Worm (Caenorhabditis elegans): ENCODE results near the gene srsx-32.

Gene srsx-32

DNA sequence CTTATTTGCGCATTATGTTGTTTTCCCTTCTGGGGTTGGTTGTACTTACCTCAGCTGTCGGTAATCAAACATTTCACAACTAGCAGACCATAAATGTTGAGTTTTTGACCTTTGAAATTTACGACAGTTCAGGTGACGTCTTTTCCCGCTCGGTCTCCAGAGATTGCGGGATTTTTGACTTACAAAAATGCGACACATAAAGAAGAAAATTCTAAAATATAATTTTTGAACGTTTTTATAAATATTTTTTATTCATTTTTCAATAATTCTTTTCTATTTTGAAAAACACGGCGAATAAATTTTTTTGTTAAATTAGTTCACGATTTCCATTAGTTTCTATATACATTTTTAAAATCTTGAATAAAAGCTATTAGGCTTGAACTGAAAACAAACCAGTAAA lies 34.3 kb upstream of the srsx-32 start, which contains the start of gene nhr-161 (continued):
- no peak for TF ChIP-seq nhr-25 (tag; optimal IDR thresholded peaks at IDR 0.05; ENCODE audit: borderline replicate concordance, insufficient read depth)

DNA sequence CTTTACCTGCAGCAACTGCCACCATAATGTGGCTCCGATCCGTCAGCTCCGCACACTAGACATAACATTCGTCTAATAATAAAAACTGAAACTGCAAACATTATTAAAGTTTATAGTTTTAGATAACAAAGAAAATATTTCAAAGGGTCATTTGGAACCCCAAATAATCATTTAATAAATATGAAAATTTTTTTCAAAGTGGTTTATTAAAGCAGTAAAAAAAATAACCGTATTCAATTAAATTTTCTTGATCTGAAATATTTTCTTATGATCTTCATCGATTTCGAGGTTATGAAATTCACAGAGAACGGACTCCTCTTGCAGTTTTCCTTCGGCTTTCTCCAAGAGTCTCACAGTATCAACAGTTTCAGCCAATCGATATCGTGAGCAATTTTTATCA lies 31.2 kb upstream of the srsx-32 start, which contains the start of gene nhr-163:
nhr-163 (minus strand) TSS at position 101 of the 400 bp plus-strand sequence.
- TF ChIP-seq cey-2 (tag; optimal IDR thresholded peaks at IDR 0.05; ENCODE audit: borderline replicate concordance, insufficient read depth) (no peak), zfp-3 (GFP tag; conservative IDR thresholded peaks at IDR 0.05) (no peak), daf-8 (GFP tag; IDR thresholded peaks at IDR 0.05) (no peak), madf-9 (GFP tag; conservative IDR thresholded peaks at IDR 0.05) (no peak), snpc-4 (tag; optimal IDR thresholded peaks at IDR 0.05) (no peak), hlh-11 (tag; optimal IDR thresholded peaks at IDR 0.05) (no peak), mdl-1 (tag; optimal IDR thresholded peaks at IDR 0.05) (no peak), T20F7.1 (GFP tag; optimal IDR thresholded peaks at IDR 0.05) (no peak), aly-2 (tag; optimal IDR thresholded peaks at IDR 0.05) (no peak), lin-15B (tag; optimal IDR thresholded peaks at IDR 0.05) (no peak), lsy-2 (tag; optimal IDR thresholded peaks at IDR 0.05) (no peak), sdz-12 (GFP tag; optimal IDR thresholded peaks at IDR 0.05) (no peak), spr-3 (GFP tag; optimal IDR thresholded peaks at IDR 0.05) (no peak), fkh-10 (GFP tag; optimal IDR thresholded peaks at IDR 0.05) (no peak), zip-2 (tag; optimal IDR thresholded peaks at IDR 0.05) (no peak), skn-1 (tag; optimal IDR thresholded peaks at IDR 0.05) (no peak)

DNA sequence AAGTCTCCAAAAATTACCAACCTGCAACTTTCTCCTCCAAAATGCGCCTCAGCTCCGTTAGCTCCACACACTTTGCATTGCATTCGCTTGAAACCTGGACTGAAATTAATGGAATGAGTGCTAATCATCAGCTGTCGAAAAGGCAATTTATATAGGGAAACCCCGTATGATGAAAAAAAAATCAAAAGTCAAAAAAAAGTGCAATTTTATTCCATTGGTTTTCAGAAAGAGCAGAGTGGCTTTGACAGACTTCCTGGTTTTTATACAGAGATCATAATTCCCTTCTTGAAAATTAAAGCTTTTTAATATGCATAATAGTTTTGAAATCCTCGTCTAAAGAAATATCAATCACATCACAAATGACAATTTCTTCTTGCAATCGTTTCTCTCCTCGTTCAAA lies 29.5 kb upstream of the srsx-32 start, which contains the start of gene nhr-139:
nhr-139 (minus strand) TSS at position 101 of the 400 bp plus-strand sequence.
- TF ChIP-seq ceh-20 (GFP tag; IDR thresholded peaks at IDR 0.05) = no peak
- TF ChIP-seq daf-12 (tag; optimal IDR thresholded peaks at IDR 0.05) = no peak
- TF ChIP-seq attf-4 (tag; optimal IDR thresholded peaks at IDR 0.05) = no peak
- no peak for TF ChIP-seq ama-1 (optimal IDR thresholded peaks at IDR 0.05)
- no peak for TF ChIP-seq ceh-44 (GFP tag; IDR thresholded peaks at IDR 0.05)
- TF ChIP-seq aha-1 (tag) = no peak
- TF ChIP-seq dmd-8 (GFP tag; IDR thresholded peaks at IDR 0.05) = no peak
- no peak for TF ChIP-seq nhr-25 (tag; optimal IDR thresholded peaks at IDR 0.05; ENCODE audit: borderline replicate concordance, insufficient read depth)
- TF ChIP-seq madf-9 (GFP tag; conservative IDR thresholded peaks at IDR 0.05) = no peak
- no peak for TF ChIP-seq spr-3 (GFP tag; optimal IDR thresholded peaks at IDR 0.05)
- no peak for TF ChIP-seq daf-16 (GFP tag; optimal IDR thresholded peaks at IDR 0.05)
- no peak for TF ChIP-seq daf-16 (tag; optimal IDR thresholded peaks at IDR 0.05)
- no peak for TF ChIP-seq rbr-2 (tag; optimal IDR thresholded peaks at IDR 0.05)
- TF ChIP-seq ztf-11 (tag; optimal IDR thresholded peaks at IDR 0.05) = no peak
- TF ChIP-seq set-16 (GFP tag; IDR thresholded peaks at IDR 0.05) = no peak
- no peak for TF ChIP-seq nhr-102 (tag; optimal IDR thresholded peaks at IDR 0.05)
- no peak for TF ChIP-seq zfp-2 (tag; optimal IDR thresholded peaks at IDR 0.05)
- TF ChIP-seq unc-130 (GFP tag; optimal IDR thresholded peaks at IDR 0.05) = no peak
- TF ChIP-seq nhr-28 (tag; optimal IDR thresholded peaks at IDR 0.05) = no peak
- TF ChIP-seq nhr-237 (tag; optimal IDR thresholded peaks at IDR 0.05) = no peak
- TF ChIP-seq ceh-32 (tag; optimal IDR thresholded peaks at IDR 0.05; ENCODE audit: poor library complexity) = no peak

DNA sequence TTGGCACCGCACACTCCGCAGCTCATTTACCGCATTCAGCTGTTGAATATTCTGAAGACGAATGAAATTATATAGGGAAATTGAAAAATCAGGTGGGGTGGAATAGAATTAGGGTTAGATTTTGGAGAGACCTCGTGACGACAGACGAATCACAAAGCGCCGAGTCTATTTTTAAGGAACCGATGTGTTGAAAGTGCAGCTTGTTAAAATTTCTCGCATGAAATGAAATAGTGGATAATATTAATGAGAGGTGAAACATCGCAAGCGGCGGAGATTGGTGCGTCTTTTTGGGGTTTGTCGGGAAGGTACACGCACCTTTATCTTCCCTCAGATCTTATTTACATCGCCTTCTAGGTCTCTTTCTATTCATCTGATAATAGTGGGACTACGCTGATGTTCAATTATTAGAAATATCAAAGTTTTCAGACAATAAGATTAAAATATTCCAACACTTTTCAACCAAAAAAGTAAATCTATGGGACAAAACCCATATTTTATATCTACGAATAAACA lies 27.5 kb upstream of the srsx-32 start, which contains the start of gene nhr-140:
nhr-140 (minus strand) TSS at position 51 of the 513 bp plus-strand sequence.
- no peak for TF ChIP-seq R02D3.7 (tag; optimal IDR thresholded peaks at IDR 0.05)
- TF ChIP-seq nhr-48 (tag; optimal IDR thresholded peaks at IDR 0.05) = no peak
- no peak for TF ChIP-seq dmd-8 (GFP tag; IDR thresholded peaks at IDR 0.05)
- TF ChIP-seq lsy-2 (tag; optimal IDR thresholded peaks at IDR 0.05) = no peak
- no peak for TF ChIP-seq ztf-7 (tag; optimal IDR thresholded peaks at IDR 0.05)
- no peak for TF ChIP-seq nhr-237 (tag; optimal IDR thresholded peaks at IDR 0.05)
- no peak for TF ChIP-seq zip-11 (GFP tag; IDR thresholded peaks at IDR 0.05)
- TF ChIP-seq php-3 (GFP tag; IDR thresholded peaks at IDR 0.05) = no peak
- peak in 1 of 2 experiments; percentile 83 for TF ChIP-seq unc-62 (GFP tag; optimal IDR thresholded peaks at IDR 0.05 in 1 of 2)
- TF ChIP-seq unc-62 (tag; optimal IDR thresholded peaks at IDR 0.05) = no peak
